Fruit fly (Drosophila melanogaster): ENCODE data around the gene CG17560.

Gene CG17560

dm6 chr3R:16640005-16640408 is 22.3 kb downstream of the CG17560 start, which contains the start of gene nonA-l (continued):
- TF ChIP-seq Stat92E (GFP tag; optimal IDR thresholded peaks at IDR 0.05) (peak in 1 of 3 experiments; percentile 63), CG10267 (tag; optimal IDR thresholded peaks at IDR 0.05) (peak; percentile 40), vnd (GFP tag; IDR thresholded peaks at IDR 0.05; ENCODE audit: partially characterized antibody) (peak; percentile 86), nmo (GFP tag; optimal IDR thresholded peaks at IDR 0.05) (peak; percentile 42), slp2 (GFP tag; optimal IDR thresholded peaks at IDR 0.05) (no peak), CG14965 (GFP tag; optimal IDR thresholded peaks at IDR 0.05; ENCODE audit: borderline replicate concordance) (no peak), mam (GFP tag; optimal IDR thresholded peaks at IDR 0.05) (no peak), CG1603 (tag; optimal IDR thresholded peaks at IDR 0.05) (peak; percentile 55), Taf1 (GFP tag; IDR thresholded peaks at IDR 0.05) (no peak), CG32767 (GFP tag; IDR thresholded peaks at IDR 0.05) (no peak), Dref (GFP tag; IDR thresholded peaks at IDR 0.05) (peak; percentile 92), Ravus (GFP tag; IDR thresholded peaks at IDR 0.05) (no peak), CG17912 (GFP tag; optimal IDR thresholded peaks at IDR 0.05) (no peak), sr (GFP tag; IDR thresholded peaks at IDR 0.05) (no peak), ranshi (GFP tag; IDR thresholded peaks at IDR 0.05) (no peak), CG6689 (GFP tag; IDR thresholded peaks at IDR 0.05) (no peak), CG3838 (GFP tag; optimal IDR thresholded peaks at IDR 0.05) (no peak), CG16815 (GFP tag; optimal IDR thresholded peaks at IDR 0.05) (no peak), onecut (GFP tag; IDR thresholded peaks at IDR 0.05) (peak; percentile 85), Camta (GFP tag; optimal IDR thresholded peaks at IDR 0.05) (no peak), Oli (tag; optimal IDR thresholded peaks at IDR 0.05) (no peak), fd96Cb (tag; optimal IDR thresholded peaks at IDR 0.05) (no peak), crc (GFP tag; optimal IDR thresholded peaks at IDR 0.05) (no peak), CG2712 (tag; optimal IDR thresholded peaks at IDR 0.05) (peak; percentile 39), Hey (tag; optimal IDR thresholded peaks at IDR 0.05) (no peak), sd (tag; optimal IDR thresholded peaks at IDR 0.05) (no peak), pros (GFP tag; optimal IDR thresholded peaks at IDR 0.05) (no peak), chinmo (GFP tag; IDR thresholded peaks at IDR 0.05; ENCODE audit: partially characterized antibody) (0 out of 4 replicates have a peak, but pooled peaks have one; percentile 60), CG10366 (GFP tag; IDR thresholded peaks at IDR 0.05) (no peak), HLHmδ (GFP tag; optimal IDR thresholded peaks at IDR 0.05) (no peak), pzg (GFP tag; optimal IDR thresholded peaks at IDR 0.05) (peak; percentile 70), ssp (GFP tag; IDR thresholded peaks at IDR 0.05) (no peak), CG10321 (GFP tag; IDR thresholded peaks at IDR 0.05) (no peak), CG12744 (GFP tag; optimal IDR thresholded peaks at IDR 0.05) (no peak), CG10209 (GFP tag; optimal IDR thresholded peaks at IDR 0.05) (no peak), CG9797 (GFP tag; optimal IDR thresholded peaks at IDR 0.05) (peak; percentile 61), CG7271 (tag; optimal IDR thresholded peaks at IDR 0.05) (no peak), CG4328 (GFP tag; optimal IDR thresholded peaks at IDR 0.05) (no peak), ro (GFP tag; IDR thresholded peaks at IDR 0.05) (no peak), fd3F (GFP tag; optimal IDR thresholded peaks at IDR 0.05) (no peak), CG15601 (tag; optimal IDR thresholded peaks at IDR 0.05) (peak; percentile 49), CG7963 (GFP tag; IDR thresholded peaks at IDR 0.05; ENCODE audit: partially characterized antibody) (peak; percentile 73), CG4820 (GFP tag; optimal IDR thresholded peaks at IDR 0.05) (no peak), stwl (tag; optimal IDR thresholded peaks at IDR 0.05) (peak; percentile 83), ATbp (GFP tag; optimal IDR thresholded peaks at IDR 0.05) (no peak), CG18599 (GFP tag; optimal IDR thresholded peaks at IDR 0.05) (no peak), Blimp-1 (GFP tag; optimal IDR thresholded peaks at IDR 0.05) (no peak), CG4282 (GFP tag; optimal IDR thresholded peaks at IDR 0.05) (no peak), scrt (GFP tag; optimal IDR thresholded peaks at IDR 0.05) (no peak), CG13287 (GFP tag; IDR thresholded peaks at IDR 0.05; ENCODE audit: partially characterized antibody) (peak; percentile 90)
